Fruit fly (Drosophila melanogaster) whole organism, prepupa: ENCODE data around the gene sud1.

Experiments
- Blimp-1 ChIP-seq: fragments of 200-800 bp; sonication (Bioruptor generic); optimal IDR thresholded peaks from 3 replicates; lab custom pipeline; 2017; ENCODE audit warnings: missing biosample characterization, missing genetic modification characterization, mild to moderate bottlenecking, moderate library complexity, missing genetic modification reagents
- CG10631 ChIP-seq: fragments of 200-800 bp; sonication (Bioruptor generic); optimal IDR thresholded peaks from 2 replicates; lab custom pipeline; 2016; ENCODE audit warnings: missing biosample characterization, missing genetic modification characterization
- CG10669 ChIP-seq: fragments of 200-800 bp; sonication (Bioruptor generic); optimal IDR thresholded peaks from 3 replicates; lab custom pipeline; 2018; ENCODE audit warnings: missing biosample characterization, mild to moderate bottlenecking, missing genetic modification characterization, moderate library complexity
- CG11294 ChIP-seq: fragments of 200-800 bp; sonication (Bioruptor generic); IDR thresholded peaks from 2 replicates; pipeline ENCODE4 v1.3.6; 2022; ENCODE audit warnings: missing biosample characterization, missing genetic modification characterization
- CG11762 ChIP-seq: fragments of 200-800 bp; sonication (Bioruptor generic); optimal IDR thresholded peaks from 3 replicates; lab custom pipeline; 2016; ENCODE audit warnings: missing biosample characterization, missing genetic modification characterization; ENCODE audit not compliant: insufficient read depth
- CG11902 ChIP-seq: fragments of 200-800 bp; sonication (Bioruptor generic); optimal IDR thresholded peaks from 3 replicates; lab custom pipeline; 2016; ENCODE audit warnings: missing biosample characterization, missing genetic modification characterization
- CG1621 ChIP-seq: fragments of 200-800 bp; sonication (Bioruptor generic); optimal IDR thresholded peaks from 3 replicates; lab custom pipeline; 2018; ENCODE audit warnings: missing biosample characterization, mild to moderate bottlenecking, missing genetic modification characterization
- CG16779 ChIP-seq: fragments of 200-800 bp; sonication (Bioruptor generic); optimal IDR thresholded peaks from 3 replicates; lab custom pipeline; 2017; ENCODE audit warnings: missing biosample characterization, mild to moderate bottlenecking, missing genetic modification characterization
- CG31627 ChIP-seq: fragments of 200-800 bp; sonication (Bioruptor generic); optimal IDR thresholded peaks from 3 replicates; lab custom pipeline; 2016; ENCODE audit warnings: missing biosample characterization, missing genetic modification characterization
- CG34406 ChIP-seq: fragments of 200-800 bp; sonication (Bioruptor generic); optimal IDR thresholded peaks from 3 replicates; lab custom pipeline; 2016; ENCODE audit warnings: missing biosample characterization, missing genetic modification characterization
- CG6276 ChIP-seq: fragments of 200-800 bp; sonication (Bioruptor generic); optimal IDR thresholded peaks from 2 replicates; lab custom pipeline; 2017; ENCODE audit warnings: missing biosample characterization, mild to moderate bottlenecking, missing genetic modification characterization
- CG6792 ChIP-seq: fragments of 200-800 bp; sonication (Bioruptor generic); optimal IDR thresholded peaks from 3 replicates; lab custom pipeline; 2016; ENCODE audit warnings: missing biosample characterization, missing genetic modification characterization
- CG6808 ChIP-seq: fragments of 200-800 bp; sonication (Bioruptor generic); optimal IDR thresholded peaks from 3 replicates; lab custom pipeline; 2017; ENCODE audit warnings: missing biosample characterization, missing genetic modification characterization, mild to moderate bottlenecking, moderate library complexity, missing genetic modification reagents
- CG6854 ChIP-seq: fragments of 200-800 bp; sonication (Bioruptor generic); optimal IDR thresholded peaks from 2 replicates; lab custom pipeline; 2017; ENCODE audit warnings: missing biosample characterization, mild to moderate bottlenecking, missing genetic modification characterization
- CG7368 ChIP-seq: fragments of 200-800 bp; sonication (Bioruptor generic); optimal IDR thresholded peaks from 3 replicates; lab custom pipeline; 2016; ENCODE audit warnings: missing biosample characterization, missing genetic modification characterization
- CG8119 ChIP-seq: fragments of 200-800 bp; sonication (Bioruptor generic); IDR thresholded peaks from 3 replicates; pipeline ENCODE4 v1.3.6; 2022; ENCODE audit warnings: missing biosample characterization, missing genetic modification characterization
- CG8632 ChIP-seq: fragments of 200-800 bp; sonication (Bioruptor generic); optimal IDR thresholded peaks from 3 replicates; lab custom pipeline; 2016; ENCODE audit warnings: missing biosample characterization, missing genetic modification characterization
- CG9139 ChIP-seq: fragments of 200-800 bp; sonication (Bioruptor generic); optimal IDR thresholded peaks from 3 replicates; lab custom pipeline; 2017; ENCODE audit warnings: missing biosample characterization, mild to moderate bottlenecking, missing genetic modification characterization
- Eip75B ChIP-seq: fragments of 200-800 bp; sonication (Bioruptor generic); optimal IDR thresholded peaks from 3 replicates; lab custom pipeline; 2016; ENCODE audit warnings: missing biosample characterization, missing genetic modification characterization
- Eip78C ChIP-seq: fragments of 200-800 bp; sonication (Bioruptor generic); peaks from one replicate; lab custom pipeline; 2016; ENCODE audit warnings: missing biosample characterization, missing genetic modification characterization
- Ets21C ChIP-seq: fragments of 200-800 bp; sonication (Bioruptor generic); optimal IDR thresholded peaks from 3 replicates; lab custom pipeline; 2016; ENCODE audit warnings: missing biosample characterization, missing genetic modification characterization
- Ets96B ChIP-seq: fragments of 200-800 bp; optimal IDR thresholded peaks from 2 replicates; lab custom pipeline; 2019; ENCODE audit warnings: missing biosample characterization, mild to moderate bottlenecking, missing genetic modification characterization, moderate library complexity
- Gug ChIP-seq: fragments of 200-800 bp; sonication (Bioruptor generic); IDR thresholded peaks from 2 replicates; pipeline ENCODE4 v1.3.6; 2022; ENCODE audit warnings: missing biosample characterization, missing genetic modification characterization
- Hr38 ChIP-seq: sonication (Bioruptor generic); optimal IDR thresholded peaks from 2 replicates; lab custom pipeline; 2016; ENCODE audit warnings: missing biosample characterization, missing genetic modification characterization
- Hr39 ChIP-seq: fragments of 200-800 bp; sonication (Bioruptor generic); optimal IDR thresholded peaks from 2 replicates; lab custom pipeline; 2016; ENCODE audit warnings: missing biosample characterization, missing genetic modification characterization
- Hr4 ChIP-seq: fragments of 200-800 bp; sonication (Bioruptor generic); optimal IDR thresholded peaks from 3 replicates; lab custom pipeline; 2016; ENCODE audit warnings: missing biosample characterization, missing genetic modification characterization
- Lpt ChIP-seq: fragments of 200-800 bp; sonication (Bioruptor generic); optimal IDR thresholded peaks from 3 replicates; lab custom pipeline; 2016; ENCODE audit warnings: missing biosample characterization, missing genetic modification characterization
- Smox ChIP-seq: fragments of 200-800 bp; sonication (Bioruptor generic); optimal IDR thresholded peaks from 3 replicates; lab custom pipeline; 2016; ENCODE audit warnings: missing biosample characterization, missing genetic modification characterization
- Sox102F ChIP-seq: fragments of 200-800 bp; sonication (Bioruptor generic); optimal IDR thresholded peaks from 2 replicates; lab custom pipeline; 2016; ENCODE audit warnings: missing biosample characterization, mild to moderate bottlenecking, missing genetic modification characterization
- Sox15 ChIP-seq: fragments of 200-800 bp; sonication (Bioruptor generic); optimal IDR thresholded peaks from 3 replicates; lab custom pipeline; 2016; ENCODE audit warnings: missing biosample characterization, missing genetic modification characterization
- achi ChIP-seq: fragments of 200-800 bp; sonication (Bioruptor generic); optimal IDR thresholded peaks from 3 replicates; lab custom pipeline; 2016; ENCODE audit warnings: missing biosample characterization, missing genetic modification characterization
- acj6 ChIP-seq: fragments of 200-800 bp; sonication (Bioruptor generic); optimal IDR thresholded peaks from 3 replicates; lab custom pipeline; 2016; ENCODE audit warnings: missing biosample characterization, missing genetic modification characterization
- cyc ChIP-seq: fragments of 200-800 bp; sonication (Bioruptor generic); optimal IDR thresholded peaks from 3 replicates; lab custom pipeline; 2016; ENCODE audit warnings: missing biosample characterization, missing genetic modification characterization
- dsx ChIP-seq: fragments of 200-800 bp; optimal IDR thresholded peaks from 3 replicates; lab custom pipeline; 2019; ENCODE audit warnings: missing biosample characterization, mild to moderate bottlenecking, missing genetic modification characterization, moderate library complexity; ENCODE audit not compliant: poor library complexity, severe bottlenecking
- eg ChIP-seq: fragments of 200-800 bp; sonication (Bioruptor generic); IDR thresholded peaks from 3 replicates; pipeline ENCODE4 v1.3.6; 2022; ENCODE audit warnings: missing biosample characterization, missing genetic modification characterization
- esn ChIP-seq: fragments of 200-800 bp; sonication (Bioruptor generic); optimal IDR thresholded peaks from 2 replicates; lab custom pipeline; 2016; ENCODE audit warnings: missing biosample characterization, mild to moderate bottlenecking, missing genetic modification characterization, moderate library complexity
- fd85E ChIP-seq: fragments of 200-800 bp; sonication (Bioruptor generic); optimal IDR thresholded peaks from 3 replicates; lab custom pipeline; 2016; ENCODE audit warnings: missing biosample characterization, missing genetic modification characterization
- fkh ChIP-seq: fragments of 200-800 bp; sonication (Bioruptor generic); optimal IDR thresholded peaks from 3 replicates; lab custom pipeline; 2017; ENCODE audit warnings: missing biosample characterization, mild to moderate bottlenecking, missing genetic modification characterization, moderate library complexity
- net ChIP-seq: fragments of 200-800 bp; sonication (Bioruptor generic); optimal IDR thresholded peaks from 3 replicates; lab custom pipeline; 2016; ENCODE audit warnings: missing biosample characterization, missing genetic modification characterization
- ss ChIP-seq, 2 experiments: fragments of 200-800 bp; sonication (Bioruptor generic); optimal IDR thresholded peaks; 2 replicates in 1 of 2; 3 replicates in 1 of 2; lab custom pipeline; 2017 to 2018; ENCODE audit warnings: mild to moderate bottlenecking in 2 of 2, missing biosample characterization in 2 of 2, missing genetic modification characterization in 2 of 2, moderate library complexity in 1 of 2
- svp ChIP-seq: fragments of 200-800 bp; sonication (Bioruptor generic); peaks from one replicate; lab custom pipeline; 2016; ENCODE audit warnings: missing biosample characterization, missing genetic modification characterization
- vri ChIP-seq: fragments of 200-800 bp; sonication (Bioruptor generic); optimal IDR thresholded peaks from 3 replicates; lab custom pipeline; 2016; ENCODE audit warnings: missing biosample characterization, mild to moderate bottlenecking, missing genetic modification characterization

Gene sud1

DNA sequence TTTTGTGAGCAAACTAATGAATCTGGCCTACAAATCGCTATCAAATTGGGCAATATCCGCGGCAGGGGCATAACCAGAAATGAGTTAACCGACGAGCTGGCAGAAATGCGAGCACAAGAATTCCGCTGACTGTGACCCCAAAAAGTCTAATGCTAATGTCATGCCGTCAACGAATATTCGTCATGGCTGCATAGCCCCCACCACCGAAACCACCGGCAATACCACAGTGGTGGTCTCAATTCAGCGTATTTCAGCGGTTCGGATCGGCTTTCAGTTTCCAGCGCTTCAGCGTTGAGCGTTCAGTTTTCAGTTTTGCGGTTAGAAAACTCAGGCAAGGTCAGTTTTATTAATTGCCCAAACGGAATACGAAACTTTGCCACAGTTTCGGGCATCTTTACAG, 27.4 kb downstream of the sud1 start:
- TF ChIP-seq CG8119 (GFP tag; lab: Robert Waterston, UW) (no peak), CG10631 (GFP tag; lab: Kevin White, UChicago) (no peak), CG11902 (GFP tag; lab: Kevin White, UChicago) (no peak), Eip78C (no peak), CG8632 (GFP tag; lab: Kevin White, UChicago) (no peak), Sox15 (GFP tag; lab: Kevin White, UChicago) (no peak), Hr39 (no peak), CG11294 (GFP tag; lab: Robert Waterston, UW) (no peak), acj6 (GFP tag; lab: Kevin White, UChicago) (no peak), CG1621 (tag; lab: Kevin White, UChicago) (no peak), CG6276 (no peak), ss (GFP tag; optimal IDR thresholded peaks at IDR 0.05; lab: Kevin White, UChicago) (no peak), cyc (no peak), Ets21C (GFP tag; lab: Kevin White, UChicago) (no peak), fkh (no peak)
- TF ChIP-seq, all 60 proteins: peak for 0

DNA sequence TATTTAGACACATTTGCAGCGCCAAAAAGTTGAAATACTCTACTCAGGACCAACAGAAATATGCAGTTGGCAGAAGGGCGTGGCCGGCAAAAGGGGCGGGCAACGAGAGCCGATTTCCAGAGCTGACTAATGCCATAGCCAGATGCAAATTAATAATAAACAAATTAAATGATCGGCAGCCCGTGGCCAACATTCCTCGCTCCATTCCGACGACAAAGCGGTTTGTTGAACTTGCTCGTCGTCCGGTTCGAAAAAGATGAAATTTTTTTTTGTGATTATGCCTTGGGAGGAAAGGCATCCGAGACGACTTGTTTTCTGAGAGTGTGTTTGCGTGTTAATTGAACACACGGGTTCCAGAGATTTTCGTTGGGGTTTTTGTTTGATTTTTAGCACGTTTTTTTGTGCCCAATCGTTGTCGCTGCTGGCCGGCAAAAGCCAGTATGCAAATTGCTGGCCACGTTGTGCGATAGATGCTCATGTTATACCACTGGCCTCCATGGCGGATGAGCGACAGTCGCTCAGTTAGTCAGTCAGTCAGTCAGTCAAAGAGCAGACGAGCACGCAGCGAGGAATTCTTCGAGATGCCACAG, 28.3 kb downstream of the sud1 start:
- TF ChIP-seq CG11762 (GFP tag; lab: Kevin White, UChicago), result no peak
- peak; percentile 41 for TF ChIP-seq Eip78C
- no peak for TF ChIP-seq CG6792 (GFP tag; lab: Kevin White, UChicago)
- TF ChIP-seq CG31627 (GFP tag; lab: Kevin White, UChicago), result no peak
- TF ChIP-seq CG6808 (GFP tag; lab: Kevin White, UChicago), result no peak
- TF ChIP-seq fkh, result peak; percentile 30
- TF ChIP-seq eg (GFP tag; lab: Robert Waterston, UW), result no peak
- TF ChIP-seq Ets96B, result no peak
- no peak for TF ChIP-seq CG7368
- peak; percentile 25 for TF ChIP-seq CG6854 (GFP tag; lab: Kevin White, UChicago)

DNA sequence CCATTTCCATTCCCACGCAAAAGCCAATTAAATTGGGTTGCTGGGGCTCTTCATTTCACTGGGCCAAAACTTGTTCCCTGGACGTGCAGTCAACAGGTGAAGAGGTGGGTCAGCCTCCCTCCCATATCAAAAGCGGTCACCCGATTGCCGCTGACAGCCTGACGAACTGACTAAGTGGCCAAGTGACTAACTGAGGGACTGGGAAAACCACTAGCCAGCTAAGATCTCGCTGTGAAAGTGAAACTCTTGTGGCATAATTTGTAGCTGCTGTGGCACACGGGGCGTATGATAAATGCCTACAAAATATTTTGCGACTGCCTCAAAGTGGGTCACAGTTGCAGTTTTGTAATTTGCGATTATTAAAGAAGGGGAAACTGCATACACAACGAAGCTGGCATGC, 29.2 kb downstream of the sud1 start:
- TF ChIP-seq Blimp-1 (GFP tag; lab: Kevin White, UChicago), result peak; percentile 51
- TF ChIP-seq CG8119 (GFP tag; lab: Robert Waterston, UW), result no peak
- TF ChIP-seq CG11902 (GFP tag; lab: Kevin White, UChicago), result no peak
- no peak for TF ChIP-seq esn (GFP tag; lab: Kevin White, UChicago)
- TF ChIP-seq CG10669 (GFP tag; lab: Kevin White, UChicago), result no peak
- TF ChIP-seq CG8632 (GFP tag; lab: Kevin White, UChicago), result no peak

DNA sequence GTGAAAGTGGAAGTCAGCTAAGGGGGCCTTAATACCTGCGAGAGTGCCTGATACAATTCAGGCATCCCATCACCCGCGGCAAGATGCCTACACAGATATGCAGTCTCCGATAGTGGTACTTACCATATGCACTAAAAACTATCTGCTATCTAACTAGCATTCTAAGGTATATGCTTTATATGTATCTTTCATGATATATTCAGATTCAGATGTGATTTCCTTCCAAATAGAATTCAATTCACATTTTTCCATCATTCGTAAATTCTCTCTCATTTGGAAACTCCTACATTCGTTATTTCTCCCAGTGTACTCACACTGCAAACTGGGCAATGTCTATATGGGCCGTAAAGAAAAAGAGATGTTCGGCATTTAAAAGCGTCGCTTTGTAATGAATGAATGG, 31.2 kb downstream of the sud1 start:
- TF ChIP-seq fkh, result no peak
- TF ChIP-seq CG6808 (GFP tag; lab: Kevin White, UChicago), result no peak
- TF ChIP-seq Blimp-1 (GFP tag; lab: Kevin White, UChicago), result peak; percentile 5
- TF ChIP-seq Gug (GFP tag; lab: Robert Waterston, UW), result no peak
- TF ChIP-seq Hr39, result no peak
- TF ChIP-seq Hr38 (GFP tag; lab: Kevin White, UChicago), result no peak
- TF ChIP-seq Eip78C, result peak; percentile 90
- TF ChIP-seq CG1621 (tag; lab: Kevin White, UChicago), result no peak
- TF ChIP-seq CG8119 (GFP tag; lab: Robert Waterston, UW), result peak; percentile 41; the same call in 2 of the 3 replicates
- no peak for TF ChIP-seq vri
- no peak for TF ChIP-seq CG16779 (tag; lab: Kevin White, UChicago)
- no peak for TF ChIP-seq fd85E
- TF ChIP-seq CG34406 (GFP tag; lab: Kevin White, UChicago), result peak; percentile 63
- no peak for TF ChIP-seq CG11294 (GFP tag; lab: Robert Waterston, UW)
- no peak for TF ChIP-seq CG31627 (GFP tag; lab: Kevin White, UChicago)
- peak; percentile 20 for TF ChIP-seq Sox102F
- TF ChIP-seq CG6276, result peak; percentile 42
- no peak for TF ChIP-seq CG9139 (GFP tag; lab: Kevin White, UChicago)
- no peak for TF ChIP-seq CG11762 (GFP tag; lab: Kevin White, UChicago)
- no peak for TF ChIP-seq Smox
- TF ChIP-seq CG7368, result peak; percentile 25
- TF ChIP-seq Ets96B, result no peak
- peak; percentile 20 for TF ChIP-seq svp
- peak; percentile 34 for TF ChIP-seq Eip75B (GFP tag; lab: Kevin White, UChicago)
- no peak for TF ChIP-seq Ets21C (GFP tag; lab: Kevin White, UChicago)
- TF ChIP-seq CG11902 (GFP tag; lab: Kevin White, UChicago), result peak; percentile 30
- TF ChIP-seq net (GFP tag; lab: Kevin White, UChicago), result peak; percentile 39
- TF ChIP-seq Hr4 (GFP tag; lab: Kevin White, UChicago), result peak; percentile 80
- no peak for TF ChIP-seq cyc
- TF ChIP-seq eg (GFP tag; lab: Robert Waterston, UW), result 0 out of 3 replicates have a peak, but pooled peaks have one; percentile 38
- peak; percentile 33 for TF ChIP-seq achi (GFP tag; lab: Kevin White, UChicago)
- TF ChIP-seq Lpt (GFP tag; lab: Kevin White, UChicago), result peak; percentile 33
- no peak for TF ChIP-seq dsx (GFP tag; lab: Kevin White, UChicago)
- no peak for TF ChIP-seq esn (GFP tag; lab: Kevin White, UChicago)
